Worm (Caenorhabditis elegans): ENCODE measurements around the gene dmsr-15.

Gene dmsr-15

DNA sequence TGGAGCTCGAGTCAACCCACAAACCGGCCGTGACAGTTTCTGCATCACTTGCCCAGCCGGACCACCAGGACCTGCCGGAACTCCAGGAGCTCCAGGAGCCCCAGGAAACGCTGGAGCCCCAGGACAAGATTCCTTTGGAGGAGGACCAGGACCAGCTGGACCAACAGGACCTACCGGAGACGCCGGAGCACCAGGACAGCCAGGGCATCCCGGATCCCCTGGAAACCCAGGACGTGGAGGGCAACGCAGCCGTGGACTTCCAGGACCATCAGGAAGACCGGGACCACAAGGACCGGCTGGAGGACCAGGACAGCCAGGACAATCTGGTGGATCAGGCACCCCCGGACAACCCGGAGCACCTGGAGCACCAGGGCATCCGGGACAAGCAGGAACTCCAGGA is 1.4 kb upstream of the dmsr-15 start:
- TF ChIP-seq W03F9.2 (tag; optimal IDR thresholded peaks at IDR 0.05) = no peak
- TF ChIP-seq dao-5 (tag; optimal IDR thresholded peaks at IDR 0.05) = no peak
- no peak for TF ChIP-seq him-1 (tag; optimal IDR thresholded peaks at IDR 0.05)

- TF ChIP-seq W03F9.2 (tag; optimal IDR thresholded peaks at IDR 0.05) = no peak
- no peak for TF ChIP-seq dao-5 (tag; optimal IDR thresholded peaks at IDR 0.05)
- no peak for TF ChIP-seq him-1 (tag; optimal IDR thresholded peaks at IDR 0.05)
Observed at ce11 chrV:6829404-6829803, 718 bp upstream of the dmsr-15 start, which contains the start of gene col-141. col-141 (plus strand) TSS chrV:6829704.

ce11 chrV:6823432-6823831 is 5.3 kb downstream of the dmsr-15 start:
- TF ChIP-seq W03F9.2 (tag; optimal IDR thresholded peaks at IDR 0.05) = no peak
- TF ChIP-seq him-1 (tag; optimal IDR thresholded peaks at IDR 0.05) = no peak
- no peak for TF ChIP-seq dao-5 (tag; optimal IDR thresholded peaks at IDR 0.05)

- TF ChIP-seq dao-5 (tag; optimal IDR thresholded peaks at IDR 0.05) (no peak), W03F9.2 (tag; optimal IDR thresholded peaks at IDR 0.05) (no peak), him-1 (tag; optimal IDR thresholded peaks at IDR 0.05) (no peak)
Observed at ce11 chrV:6821509-6821908, 7.2 kb downstream of the dmsr-15 start, which contains the start of gene T15B7.8. T15B7.8 (plus strand) TSS chrV:6821809.

ce11 chrV:6819812-6820211 is 8.9 kb downstream of the dmsr-15 start, which contains the start of gene dmsr-13:
dmsr-13 (minus strand) TSS chrV:6819912.
- no peak for TF ChIP-seq dao-5 (tag; optimal IDR thresholded peaks at IDR 0.05)
- no peak for TF ChIP-seq W03F9.2 (tag; optimal IDR thresholded peaks at IDR 0.05)

ce11 chrV:6817184-6817583 is 11.5 kb downstream of the dmsr-15 start, which contains the start of gene dmsr-14:
dmsr-14 (minus strand) TSS chrV:6817284.
- TF ChIP-seq dao-5 (tag; optimal IDR thresholded peaks at IDR 0.05) (no peak), him-1 (tag; optimal IDR thresholded peaks at IDR 0.05) (no peak), W03F9.2 (tag; optimal IDR thresholded peaks at IDR 0.05) (no peak)

DNA sequence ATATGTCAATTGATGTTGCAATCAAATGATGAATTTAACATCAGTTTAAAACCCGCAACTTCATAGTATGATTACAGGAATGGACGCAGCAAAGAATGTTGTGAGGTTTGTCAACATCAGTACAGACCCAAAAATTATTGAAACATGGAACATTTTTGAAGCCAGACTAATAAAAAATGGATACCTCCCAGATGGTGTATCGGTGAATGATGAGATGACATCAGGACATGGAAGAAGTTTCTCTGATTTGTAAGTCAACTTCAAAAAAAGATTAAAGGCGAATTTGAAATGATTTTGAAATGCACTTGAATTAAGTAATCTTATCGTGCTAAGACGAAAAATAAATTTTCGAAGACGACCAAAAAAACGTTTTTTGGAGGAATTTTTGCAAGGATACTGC is 14.8 kb downstream of the dmsr-15 start:
- TF ChIP-seq W03F9.2 (tag; optimal IDR thresholded peaks at IDR 0.05) (no peak), him-1 (tag; optimal IDR thresholded peaks at IDR 0.05) (no peak), dao-5 (tag; optimal IDR thresholded peaks at IDR 0.05) (no peak)

- no peak for TF ChIP-seq W03F9.2 (tag; optimal IDR thresholded peaks at IDR 0.05)
Observed at ce11 chrV:6811863-6812262, 16.8 kb downstream of the dmsr-15 start.

DNA sequence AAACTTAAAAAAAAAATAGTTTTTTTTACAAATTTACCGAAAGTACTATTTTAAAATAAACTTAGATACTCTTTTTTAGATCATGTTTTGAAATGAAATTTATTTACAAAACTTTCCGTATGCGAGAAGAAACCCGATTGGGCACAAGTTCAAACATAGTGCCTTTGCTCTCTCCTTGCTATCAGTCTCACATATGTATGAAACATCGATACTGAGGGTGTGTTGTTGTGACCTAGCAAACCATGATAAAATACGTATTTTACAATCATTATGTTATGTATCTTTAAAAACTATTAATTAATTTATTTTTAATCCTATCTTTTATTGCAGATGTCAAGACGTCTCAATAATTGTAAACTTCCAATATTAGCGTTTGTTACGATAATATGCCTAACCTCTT is 18.6 kb downstream of the dmsr-15 start:
- TF ChIP-seq W03F9.2 (tag; optimal IDR thresholded peaks at IDR 0.05) = no peak
- no peak for TF ChIP-seq him-1 (tag; optimal IDR thresholded peaks at IDR 0.05)
- no peak for TF ChIP-seq dao-5 (tag; optimal IDR thresholded peaks at IDR 0.05)

DNA sequence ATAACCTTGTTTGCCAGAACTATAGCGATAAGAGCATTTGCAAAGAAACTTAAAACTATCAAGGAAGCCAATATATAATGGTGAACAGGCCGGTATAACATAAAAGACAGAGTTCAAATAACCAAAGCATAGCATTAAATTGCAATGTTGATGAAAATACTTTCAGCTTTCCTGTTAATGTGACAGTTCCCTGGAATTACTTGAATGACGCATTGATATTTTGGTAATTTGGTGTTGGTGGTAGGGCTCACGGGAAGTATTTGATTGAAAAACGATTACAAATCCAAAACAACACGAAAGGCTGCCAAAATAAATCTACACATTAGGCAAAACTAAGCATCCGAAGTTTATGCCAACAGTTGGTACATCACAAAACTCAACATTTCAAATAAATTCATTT is 19.7 kb downstream of the dmsr-15 start, which contains the start of gene dmsr-16:
dmsr-16 (minus strand) TSS at position 101 of the 400 bp plus-strand sequence.
- TF ChIP-seq him-1 (tag; optimal IDR thresholded peaks at IDR 0.05) (no peak), W03F9.2 (tag; optimal IDR thresholded peaks at IDR 0.05) (no peak), dao-5 (tag; optimal IDR thresholded peaks at IDR 0.05) (no peak)

DNA sequence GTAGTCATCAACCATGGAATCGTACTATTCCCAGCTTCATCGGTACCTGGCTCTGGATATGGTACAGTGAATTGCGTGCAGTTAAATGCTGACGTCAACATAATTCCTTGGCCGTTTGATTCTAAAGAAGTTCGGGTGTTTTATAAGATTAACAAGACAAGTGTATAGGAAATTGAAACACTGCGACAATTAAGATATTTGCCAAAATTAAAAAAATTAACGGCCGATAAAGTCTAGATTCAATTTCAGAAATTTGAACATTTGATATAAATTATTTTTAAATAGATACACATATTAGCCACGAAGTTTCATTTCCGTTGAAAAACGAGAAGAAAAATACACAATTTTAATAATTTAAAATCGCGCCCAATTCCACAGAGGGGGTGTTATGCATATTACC is 22.3 kb downstream of the dmsr-15 start, which contains the start of gene dmsr-12:
dmsr-12 (minus strand) TSS at position 101 of the 400 bp plus-strand sequence.
- TF ChIP-seq him-1 (tag; optimal IDR thresholded peaks at IDR 0.05) = no peak
- no peak for TF ChIP-seq dao-5 (tag; optimal IDR thresholded peaks at IDR 0.05)
- no peak for TF ChIP-seq W03F9.2 (tag; optimal IDR thresholded peaks at IDR 0.05)

- TF ChIP-seq W03F9.2 (tag; optimal IDR thresholded peaks at IDR 0.05) (no peak), dao-5 (tag; optimal IDR thresholded peaks at IDR 0.05) (no peak), him-1 (tag; optimal IDR thresholded peaks at IDR 0.05) (no peak)
Observed at ce11 chrV:6803992-6804391, 24.7 kb downstream of the dmsr-15 start, which contains the start of gene dmsr-11. dmsr-11 (minus strand) TSS chrV:6804092.

DNA sequence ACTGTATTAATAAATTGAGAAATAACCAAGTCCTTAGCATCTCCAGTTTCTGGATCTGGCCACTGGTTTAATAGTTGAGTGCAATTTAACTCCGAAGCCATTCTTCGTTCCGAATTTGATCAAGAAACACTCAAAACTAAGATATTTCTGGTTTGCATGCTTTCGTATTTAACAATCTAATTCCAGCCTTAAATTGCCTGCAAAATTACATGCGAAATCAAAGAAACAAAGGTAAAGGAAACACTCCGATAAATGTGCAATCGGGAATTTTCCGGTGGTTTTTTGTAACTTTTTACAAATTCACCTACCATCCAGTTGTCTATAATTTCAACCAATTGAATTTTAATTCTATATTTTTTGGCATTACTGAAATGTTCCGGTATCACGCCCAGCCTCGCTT is 26.8 kb downstream of the dmsr-15 start, which contains the start of gene dmsr-10:
dmsr-10 (minus strand) TSS at position 101 of the 400 bp plus-strand sequence.
- TF ChIP-seq dao-5 (tag; optimal IDR thresholded peaks at IDR 0.05) (no peak), him-1 (tag; optimal IDR thresholded peaks at IDR 0.05) (no peak)

- TF ChIP-seq dao-5 (tag; optimal IDR thresholded peaks at IDR 0.05) (no peak), W03F9.2 (tag; optimal IDR thresholded peaks at IDR 0.05) (no peak), him-1 (tag; optimal IDR thresholded peaks at IDR 0.05) (no peak)
Observed at ce11 chrV:6799564-6799963, 29.1 kb downstream of the dmsr-15 start, which contains the start of gene dmsr-9. dmsr-9 (minus strand) TSS chrV:6799664.

- TF ChIP-seq W03F9.2 (tag; optimal IDR thresholded peaks at IDR 0.05) (no peak), him-1 (tag; optimal IDR thresholded peaks at IDR 0.05) (no peak), dao-5 (tag; optimal IDR thresholded peaks at IDR 0.05) (no peak)
Observed at ce11 chrV:6796894-6797293, 31.8 kb downstream of the dmsr-15 start.
